Fruit fly (Drosophila melanogaster) Kc167 (cell line): ENCODE results near the gene CG1572.

Experiments used
- Myc ChIP-seq: fragments of >200 bp; optimal IDR thresholded peaks from 2 replicates; lab custom pipeline; 2017; ENCODE audit warnings: missing external identifiers
- Sin3A ChIP-seq: fragments of >200 bp; optimal IDR thresholded peaks from 2 replicates; lab custom pipeline; 2018; ENCODE audit warnings: missing external identifiers
- h ChIP-seq: fragments of >200 bp; optimal IDR thresholded peaks from 3 replicates; lab custom pipeline; 2018; ENCODE audit warnings: missing external identifiers
- insv ChIP-seq: fragments of >200 bp; optimal IDR thresholded peaks from 3 replicates; lab custom pipeline; 2018; ENCODE audit warnings: missing external identifiers
- psq ChIP-seq: fragments of >200 bp; optimal IDR thresholded peaks from 2 replicates; lab custom pipeline; 2017; ENCODE audit warnings: missing external identifiers
- ttk ChIP-seq: sonication (Bioruptor generic); optimal IDR thresholded peaks from 2 replicates; lab custom pipeline; 2017; ENCODE audit warnings: missing external identifiers

Gene CG1572

dm6 chrX:11561450-11562040, 3.1 kb upstream of the CG1572 start, which contains the start of gene PGRP-SA:
TSS of gene PGRP-SA (plus strand) at chrX:11561643.
- no peak for TF ChIP-seq Sin3A (lab: Kevin White, UChicago)
- no peak for TF ChIP-seq insv (lab: Kevin White, UChicago)
- TF ChIP-seq ttk (lab: Kevin White, UChicago) = no peak
- TF ChIP-seq psq (lab: Kevin White, UChicago) = no peak
- TF ChIP-seq Myc (lab: Kevin White, UChicago) = no peak
- TF ChIP-seq h (lab: Kevin White, UChicago) = no peak

dm6 chrX:11559728-11560724, 1.6 kb upstream of the CG1572 start:
- TF ChIP-seq ttk (lab: Kevin White, UChicago) = no peak

- no peak for TF ChIP-seq psq (lab: Kevin White, UChicago)
- TF ChIP-seq insv (lab: Kevin White, UChicago) = no peak
- no peak for TF ChIP-seq h (lab: Kevin White, UChicago)
- no peak for TF ChIP-seq Sin3A (lab: Kevin White, UChicago)
- no peak for TF ChIP-seq ttk (lab: Kevin White, UChicago)
- TF ChIP-seq Myc (lab: Kevin White, UChicago) = no peak
Observed at dm6 chrX:11556774-11557173, 1.7 kb downstream of the CG1572 start.

- TF ChIP-seq h (lab: Kevin White, UChicago) = no peak
- TF ChIP-seq Myc (lab: Kevin White, UChicago) = no peak
- no peak for TF ChIP-seq Sin3A (lab: Kevin White, UChicago)
- no peak for TF ChIP-seq psq (lab: Kevin White, UChicago)
- no peak for TF ChIP-seq ttk (lab: Kevin White, UChicago)
- TF ChIP-seq insv (lab: Kevin White, UChicago) = no peak
Observed at dm6 chrX:11555070-11555469, 3.4 kb downstream of the CG1572 start.

- TF ChIP-seq insv (lab: Kevin White, UChicago) = no peak
- TF ChIP-seq Sin3A (lab: Kevin White, UChicago) = no peak
- no peak for TF ChIP-seq ttk (lab: Kevin White, UChicago)
- TF ChIP-seq Myc (lab: Kevin White, UChicago) = no peak
- TF ChIP-seq h (lab: Kevin White, UChicago) = no peak
- no peak for TF ChIP-seq psq (lab: Kevin White, UChicago)
Observed at dm6 chrX:11550078-11550477, 8.4 kb downstream of the CG1572 start.

dm6 chrX:11548701-11549100, 9.8 kb downstream of the CG1572 start:
- TF ChIP-seq psq (lab: Kevin White, UChicago) = no peak

- TF ChIP-seq Sin3A (lab: Kevin White, UChicago) (no peak), h (lab: Kevin White, UChicago) (no peak), psq (lab: Kevin White, UChicago) (no peak), insv (lab: Kevin White, UChicago) (no peak), Myc (lab: Kevin White, UChicago) (no peak), ttk (lab: Kevin White, UChicago) (no peak)
Observed at dm6 chrX:11546941-11547340, 11.5 kb downstream of the CG1572 start.

dm6 chrX:11544951-11545426, 13.5 kb downstream of the CG1572 start:
- TF ChIP-seq ttk (lab: Kevin White, UChicago) (no peak), insv (lab: Kevin White, UChicago) (no peak), h (lab: Kevin White, UChicago) (no peak), psq (lab: Kevin White, UChicago) (no peak), Sin3A (lab: Kevin White, UChicago) (no peak), Myc (lab: Kevin White, UChicago) (no peak)

dm6 chrX:11544110-11544950, 14.1 kb downstream of the CG1572 start:
- TF ChIP-seq ttk (lab: Kevin White, UChicago) = no peak
- TF ChIP-seq insv (lab: Kevin White, UChicago) = no peak
- TF ChIP-seq psq (lab: Kevin White, UChicago) = no peak
- no peak for TF ChIP-seq Myc (lab: Kevin White, UChicago)
- TF ChIP-seq h (lab: Kevin White, UChicago) = no peak
- TF ChIP-seq Sin3A (lab: Kevin White, UChicago) = no peak

- TF ChIP-seq insv (lab: Kevin White, UChicago) (no peak), Myc (lab: Kevin White, UChicago) (no peak), h (lab: Kevin White, UChicago) (no peak), Sin3A (lab: Kevin White, UChicago) (no peak), ttk (lab: Kevin White, UChicago) (no peak), psq (lab: Kevin White, UChicago) (no peak)
Observed at dm6 chrX:11543318-11543717, 15.1 kb downstream of the CG1572 start.

- TF ChIP-seq Myc (lab: Kevin White, UChicago) = no peak
- TF ChIP-seq psq (lab: Kevin White, UChicago) = no peak
Observed at dm6 chrX:11542502-11542901, 16.0 kb downstream of the CG1572 start.
